Fruit fly (Drosophila melanogaster): Measurements from ENCODE around the gene CG13887.
A peak's percentile ranks its signal among the peaks of the same experiment; 100 is the strongest.

Gene CG13887

dm6 chr3L:805642-806218, 31.9 kb upstream of the CG13887 start (continued):
- TF ChIP-seq Gug (GFP tag; IDR thresholded peaks at IDR 0.05) (no peak; the same call in 2 of the 4 replicates), CG13624 (GFP tag; optimal IDR thresholded peaks at IDR 0.05) (peak; percentile 17), Dfd (GFP tag; optimal IDR thresholded peaks at IDR 0.05) (no peak), CG10543 (GFP tag; optimal IDR thresholded peaks at IDR 0.05) (no peak), z (GFP tag; IDR thresholded peaks at IDR 0.05) (peak; percentile 39; the same call in 1 of the 3 replicates), so (GFP tag; IDR thresholded peaks at IDR 0.05) (peak; percentile 67; the same call in 1 of the 3 replicates), CG11696 (GFP tag; IDR thresholded peaks at IDR 0.05) (0 out of 2 replicates have a peak, but pooled peaks have one; percentile 14), Ravus (GFP tag; IDR thresholded peaks at IDR 0.05) (no peak), CG12219 (GFP tag; optimal IDR thresholded peaks at IDR 0.05) (peak; percentile 26), CG1602 (GFP tag; optimal IDR thresholded peaks at IDR 0.05) (peak; percentile 20), NFAT (GFP tag; IDR thresholded peaks at IDR 0.05) (no peak), Lhr (GFP tag; optimal IDR thresholded peaks at IDR 0.05) (no peak), btn (GFP tag; optimal IDR thresholded peaks at IDR 0.05) (peak; percentile 41), maf-S (GFP tag; optimal IDR thresholded peaks at IDR 0.05) (no peak), abd-A (tag; optimal IDR thresholded peaks at IDR 0.05) (no peak), CkIIα-i1 (GFP tag; IDR thresholded peaks at IDR 0.05) (no peak), pb (GFP tag; optimal IDR thresholded peaks at IDR 0.05) (peak; percentile 53), gro (GFP tag; optimal IDR thresholded peaks at IDR 0.05) (no peak), sna (GFP tag; IDR thresholded peaks at IDR 0.05; ENCODE audit: partially characterized antibody) (no peak), amos (GFP tag; IDR thresholded peaks at IDR 0.05; ENCODE audit: partially characterized antibody) (no peak), CG13894 (tag; optimal IDR thresholded peaks at IDR 0.05) (no peak), NK7.1 (GFP tag; optimal IDR thresholded peaks at IDR 0.05) (peak; percentile 9), hbn (GFP tag; IDR thresholded peaks at IDR 0.05; ENCODE audit: partially characterized antibody) (no peak), HLHmδ (GFP tag; optimal IDR thresholded peaks at IDR 0.05) (no peak), CG15601 (tag; optimal IDR thresholded peaks at IDR 0.05) (no peak), inv (GFP tag; IDR thresholded peaks at IDR 0.05; ENCODE audit: partially characterized antibody) (no peak), CG18619 (GFP tag; optimal IDR thresholded peaks at IDR 0.05) (no peak), ind (GFP tag; optimal IDR thresholded peaks at IDR 0.05) (peak; percentile 58), Hr39 (optimal IDR thresholded peaks at IDR 0.05) (no peak), fru (optimal IDR thresholded peaks at IDR 0.05) (no peak), Atf6 (GFP tag; IDR thresholded peaks at IDR 0.05) (no peak; the same call in 1 of the 2 replicates), CG33213 (GFP tag; optimal IDR thresholded peaks at IDR 0.05) (peak; percentile 9), ab (GFP tag; optimal IDR thresholded peaks at IDR 0.05) (no peak), nau (GFP tag; optimal IDR thresholded peaks at IDR 0.05) (peak; percentile 40), slp2 (GFP tag; optimal IDR thresholded peaks at IDR 0.05) (peak; percentile 29), Tbp (GFP tag; optimal IDR thresholded peaks at IDR 0.05) (no peak), CG7786 (GFP tag; optimal IDR thresholded peaks at IDR 0.05) (peak; percentile 39), CG14965 (GFP tag; optimal IDR thresholded peaks at IDR 0.05; ENCODE audit: borderline replicate concordance) (no peak), gce (GFP tag; IDR thresholded peaks at IDR 0.05) (peak; percentile 58; the same call in 1 of the 3 replicates), Poxn (GFP tag; IDR thresholded peaks at IDR 0.05) (no peak), CG11456 (GFP tag; IDR thresholded peaks at IDR 0.05) (no peak), her (GFP tag; optimal IDR thresholded peaks at IDR 0.05) (no peak), CG5953 (GFP tag; IDR thresholded peaks at IDR 0.05) (no peak), fd64A (GFP tag; optimal IDR thresholded peaks at IDR 0.05) (no peak), CG14667 (GFP tag; IDR thresholded peaks at IDR 0.05) (0 out of 2 replicates have a peak, but pooled peaks have one; percentile 13), CG4617 (GFP tag; optimal IDR thresholded peaks at IDR 0.05; ENCODE audit: borderline replicate concordance) (no peak), CG10366 (GFP tag; IDR thresholded peaks at IDR 0.05) (peak; percentile 45), Antp (GFP tag; optimal IDR thresholded peaks at IDR 0.05) (peak; percentile 50), Fer3 (tag; optimal IDR thresholded peaks at IDR 0.05) (peak; percentile 21), zen (tag; optimal IDR thresholded peaks at IDR 0.05) (peak; percentile 65), cg (GFP tag; optimal IDR thresholded peaks at IDR 0.05) (no peak)
